Fruit fly (Drosophila melanogaster) whole organism, embryonic: ENCODE results near the gene mthl14.
A peak's percentile ranks its signal among the peaks of the same experiment; 100 is the strongest.

Experiments used
- Abd-B ChIP-seq: fragments of 200-800 bp; sonication (Bioruptor generic); optimal IDR thresholded peaks from 2 replicates; lab custom pipeline; 2018; ENCODE audit warnings: missing biosample characterization, mild to moderate bottlenecking, missing genetic modification characterization, moderate library complexity
- Ada2b ChIP-seq: fragments of 200-800 bp; sonication (Bioruptor generic); IDR thresholded peaks from 2 replicates; pipeline ENCODE4 v1.3.6; 2022; ENCODE audit warnings: missing biosample characterization, missing genetic modification characterization
- Atf3 ChIP-seq: fragments of 200-800 bp; sonication (Bioruptor generic); optimal IDR thresholded peaks from 3 replicates; lab custom pipeline; 2016; ENCODE audit warnings: missing biosample characterization, missing genetic modification characterization
- CG11093 ChIP-seq: fragments of 200-800 bp; sonication (Bioruptor generic); IDR thresholded peaks from 3 replicates; pipeline ENCODE4 v1.3.6; 2022; ENCODE audit warnings: missing biosample characterization, missing genetic modification characterization
- CG11398 ChIP-seq: fragments of 200-800 bp; sonication (Bioruptor generic); optimal IDR thresholded peaks from 2 replicates; lab custom pipeline; 2016; ENCODE audit warnings: missing biosample characterization, missing genetic modification characterization
- CG11560 ChIP-seq: fragments of 200-800 bp; sonication (Bioruptor generic); IDR thresholded peaks from 3 replicates; pipeline ENCODE4 v1.3.6; 2022; ENCODE audit warnings: missing biosample characterization, missing genetic modification characterization
- CG13123 ChIP-seq: fragments of 200-800 bp; sonication (Bioruptor generic); optimal IDR thresholded peaks from 2 replicates; lab custom pipeline; 2016; ENCODE audit warnings: missing biosample characterization, missing genetic modification characterization
- CG13624 ChIP-seq: fragments of 200-800 bp; sonication (Bioruptor generic); optimal IDR thresholded peaks from 2 replicates; lab custom pipeline; 2016; ENCODE audit warnings: missing biosample characterization, missing genetic modification characterization
- CG14050 ChIP-seq: fragments of 200-800 bp; sonication (Bioruptor generic); IDR thresholded peaks from 3 replicates; pipeline ENCODE4 v1.3.6; 2022; ENCODE audit warnings: missing biosample characterization, missing genetic modification characterization
- CG14710 ChIP-seq: fragments of 200-800 bp; sonication (Bioruptor generic); optimal IDR thresholded peaks from 3 replicates; lab custom pipeline; 2019; ENCODE audit warnings: missing biosample characterization, mild to moderate bottlenecking, missing genetic modification characterization, moderate library complexity
- CG14965 ChIP-seq: fragments of 200-800 bp; sonication (Bioruptor generic); optimal IDR thresholded peaks from 2 replicates; lab custom pipeline; 2016; ENCODE audit warnings: missing biosample characterization, missing genetic modification characterization, borderline replicate concordance
- CG15269 ChIP-seq: fragments of 200-800 bp; sonication (Bioruptor generic); optimal IDR thresholded peaks from 2 replicates; lab custom pipeline; 2018; ENCODE audit warnings: missing biosample characterization, mild to moderate bottlenecking, missing genetic modification characterization, moderate library complexity
- CG17186 ChIP-seq: fragments of 200-800 bp; sonication (Bioruptor generic); optimal IDR thresholded peaks from 3 replicates; lab custom pipeline; 2017; ENCODE audit warnings: missing biosample characterization, missing genetic modification reagents, missing genetic modification characterization
- CG3281 ChIP-seq: fragments of 200-800 bp; sonication (Bioruptor generic); optimal IDR thresholded peaks from 3 replicates; lab custom pipeline; 2017; ENCODE audit warnings: missing biosample characterization, mild to moderate bottlenecking, missing genetic modification characterization
- CG3407 ChIP-seq: fragments of 200-800 bp; sonication (Bioruptor generic); optimal IDR thresholded peaks from 2 replicates; lab custom pipeline; 2018; ENCODE audit warnings: missing biosample characterization, mild to moderate bottlenecking, missing genetic modification characterization
- CG6254 ChIP-seq: fragments of 200-800 bp; sonication (Bioruptor generic); optimal IDR thresholded peaks from 3 replicates; lab custom pipeline; 2017; ENCODE audit warnings: mild to moderate bottlenecking, missing biosample characterization, missing genetic modification reagents, missing genetic modification characterization
- CG6765 ChIP-seq: fragments of 200-800 bp; sonication (Bioruptor generic); optimal IDR thresholded peaks from 3 replicates; lab custom pipeline; 2017; ENCODE audit warnings: missing biosample characterization, mild to moderate bottlenecking, missing genetic modification characterization
- CG6854 ChIP-seq: fragments of 200-800 bp; sonication (Bioruptor generic); optimal IDR thresholded peaks from 3 replicates; lab custom pipeline; 2017; ENCODE audit warnings: missing biosample characterization, mild to moderate bottlenecking, missing genetic modification characterization
- CG8281 ChIP-seq: fragments of 200-800 bp; sonication (Bioruptor generic); optimal IDR thresholded peaks from 2 replicates; lab custom pipeline; 2018; ENCODE audit warnings: missing biosample characterization, mild to moderate bottlenecking, missing genetic modification characterization, moderate library complexity
- CG9797 ChIP-seq: fragments of 200-800 bp; sonication (Bioruptor generic); optimal IDR thresholded peaks from 3 replicates; lab custom pipeline; 2018; ENCODE audit warnings: missing biosample characterization, mild to moderate bottlenecking, missing genetic modification characterization
- Chrac-16 ChIP-seq: fragments of 200-800 bp; sonication (Bioruptor generic); optimal IDR thresholded peaks from 3 replicates; lab custom pipeline; 2016; ENCODE audit warnings: missing biosample characterization, missing genetic modification characterization
- CrebB ChIP-seq: fragments of 200-800 bp; sonication (Bioruptor generic); optimal IDR thresholded peaks from 3 replicates; lab custom pipeline; 2018; ENCODE audit warnings: missing biosample characterization, mild to moderate bottlenecking, missing genetic modification characterization
- NC2β ChIP-seq: fragments of 200-800 bp; sonication (Bioruptor generic); optimal IDR thresholded peaks from 2 replicates; lab custom pipeline; 2016; ENCODE audit warnings: missing biosample characterization, missing genetic modification characterization
- NFAT ChIP-seq: fragments of 200-800 bp; sonication (Bioruptor generic); IDR thresholded peaks from 2 replicates; pipeline ENCODE4 v1.3.6; 2022; ENCODE audit warnings: missing biosample characterization, missing genetic modification characterization
- Stat92E ChIP-seq, 3 experiments: fragments of >200 bp in 2 of 3; fragments of 200-800 bp in 1 of 3; sonication (Bioruptor generic) in 1 of 3; optimal IDR thresholded peaks; 2 replicates each; lab custom pipeline; 2017 to 2019; ENCODE audit warnings: missing biosample characterization in 3 of 3, missing genetic modification characterization in 3 of 3, mild to moderate bottlenecking in 1 of 3, moderate library complexity in 1 of 3
- cad ChIP-seq: fragments of >200 bp; optimal IDR thresholded peaks from 2 replicates; lab custom pipeline; 2017; ENCODE audit warnings: missing biosample characterization, missing genetic modification characterization
- ci ChIP-seq: fragments of 200-800 bp; sonication (Bioruptor generic); IDR thresholded peaks from 3 replicates; pipeline ENCODE4 v1.3.6; 2022; ENCODE audit warnings: missing biosample characterization, missing genetic modification characterization
- crol ChIP-seq: fragments of 200-800 bp; sonication (Bioruptor generic); IDR thresholded peaks from 2 replicates; pipeline ENCODE4 v1.3.6; 2022; ENCODE audit warnings: missing biosample characterization, missing genetic modification characterization
- cwo ChIP-seq: fragments of 200-800 bp; sonication (Bioruptor generic); optimal IDR thresholded peaks from 3 replicates; lab custom pipeline; 2017; ENCODE audit warnings: missing biosample characterization, missing genetic modification characterization, mild to moderate bottlenecking, moderate library complexity, missing genetic modification reagents
- danr ChIP-seq: fragments of 200-800 bp; sonication (Bioruptor generic); IDR thresholded peaks from 2 replicates; pipeline ENCODE4 v1.3.6; 2022; ENCODE audit warnings: missing biosample characterization, missing genetic modification characterization
- dimm ChIP-seq: fragments of 200-800 bp; sonication (Bioruptor generic); IDR thresholded peaks from 2 replicates; pipeline ENCODE4 v1.3.6; 2022; ENCODE audit warnings: missing biosample characterization, missing genetic modification characterization
- eve ChIP-seq, 2 experiments: fragments of >200 bp; optimal IDR thresholded peaks; 2 replicates each; lab custom pipeline; 2017; ENCODE audit warnings: missing biosample characterization in 2 of 2, missing genetic modification characterization in 2 of 2
- fd96Cb ChIP-seq: fragments of 200-800 bp; sonication (Bioruptor generic); optimal IDR thresholded peaks from 2 replicates; lab custom pipeline; 2018; ENCODE audit warnings: missing biosample characterization, mild to moderate bottlenecking, missing genetic modification characterization, moderate library complexity
- gce ChIP-seq: fragments of 200-800 bp; sonication (Bioruptor generic); IDR thresholded peaks from 3 replicates; pipeline ENCODE4 v1.3.6; 2022; ENCODE audit warnings: missing biosample characterization, missing genetic modification characterization
- gsb ChIP-seq: fragments of 200-800 bp; sonication (Bioruptor generic); IDR thresholded peaks from 2 replicates; pipeline ENCODE4 v1.3.6; 2022; ENCODE audit warnings: missing biosample characterization, missing genetic modification characterization
- hkb ChIP-seq, 2 experiments: fragments of 200-800 bp in 1 of 2; fragments of >200 bp in 1 of 2; sonication (Bioruptor generic) in 1 of 2; IDR thresholded peaks in 1 of 2; optimal IDR thresholded peaks in 1 of 2; 2 replicates each; pipeline versions ENCODE4 v1.3.6 to Lab custom; 2017 to 2022; ENCODE audit warnings: missing biosample characterization in 1 of 2, missing genetic modification characterization in 1 of 2
- jumu ChIP-seq: fragments of 200-800 bp; sonication (Bioruptor generic); optimal IDR thresholded peaks from 3 replicates; lab custom pipeline; 2016; ENCODE audit warnings: missing biosample characterization, missing genetic modification characterization
- lab ChIP-seq: fragments of 200-800 bp; sonication (Bioruptor generic); optimal IDR thresholded peaks from 3 replicates; lab custom pipeline; 2017; ENCODE audit warnings: missing biosample characterization, missing genetic modification characterization, mild to moderate bottlenecking, moderate library complexity, missing genetic modification reagents
- lbe ChIP-seq: fragments of 200-800 bp; sonication (Bioruptor generic); optimal IDR thresholded peaks from 2 replicates; lab custom pipeline; 2016; ENCODE audit warnings: missing biosample characterization, mild to moderate bottlenecking, missing genetic modification characterization
- mam ChIP-seq: fragments of 200-800 bp; sonication (Bioruptor generic); optimal IDR thresholded peaks from 3 replicates; lab custom pipeline; 2016; ENCODE audit warnings: missing biosample characterization, missing genetic modification characterization
- p53 ChIP-seq: fragments of 200-800 bp; sonication (Bioruptor generic); optimal IDR thresholded peaks from 2 replicates; lab custom pipeline; 2016; ENCODE audit warnings: missing biosample characterization, missing genetic modification characterization
- pho ChIP-seq: fragments of 200-800 bp; sonication (Bioruptor generic); optimal IDR thresholded peaks from 2 replicates; lab custom pipeline; 2016; ENCODE audit warnings: missing biosample characterization, missing genetic modification characterization
- pita ChIP-seq: fragments of 200-800 bp; sonication (Bioruptor generic); optimal IDR thresholded peaks from 2 replicates; lab custom pipeline; 2017; ENCODE audit warnings: missing biosample characterization, mild to moderate bottlenecking, missing genetic modification characterization
- run ChIP-seq: fragments of 200-800 bp; sonication (Bioruptor generic); optimal IDR thresholded peaks from 3 replicates; lab custom pipeline; 2018; ENCODE audit warnings: missing biosample characterization, mild to moderate bottlenecking, missing genetic modification characterization
- salm ChIP-seq: fragments of 200-800 bp; sonication (Bioruptor generic); optimal IDR thresholded peaks from 2 replicates; lab custom pipeline; 2018; ENCODE audit warnings: missing biosample characterization, mild to moderate bottlenecking, missing genetic modification characterization
- sd ChIP-seq: fragments of 200-800 bp; sonication (Bioruptor generic); optimal IDR thresholded peaks from 3 replicates; lab custom pipeline; 2018; ENCODE audit warnings: missing biosample characterization, mild to moderate bottlenecking, missing genetic modification characterization, moderate library complexity
- sob ChIP-seq: fragments of 200-800 bp; sonication (Bioruptor generic); IDR thresholded peaks from 2 replicates; pipeline ENCODE4 v1.3.6; 2022; ENCODE audit warnings: missing biosample characterization, missing genetic modification characterization
- tx ChIP-seq: fragments of 200-800 bp; sonication (Bioruptor generic); optimal IDR thresholded peaks from 2 replicates; lab custom pipeline; 2016; ENCODE audit warnings: missing biosample characterization, missing genetic modification characterization
- zen ChIP-seq: fragments of 200-800 bp; sonication (Bioruptor generic); optimal IDR thresholded peaks from 3 replicates; lab custom pipeline; 2018; ENCODE audit warnings: missing biosample characterization, mild to moderate bottlenecking, missing genetic modification characterization, moderate library complexity

Gene mthl14

dm6 chr3L:247482-248225 lies at the start of gene mthl14:
TSS of gene mthl14 (plus strand) at chr3L:247491.
- TF ChIP-seq NFAT (no peak), run (tag; lab: Kevin White, UChicago) (no peak), fd96Cb (no peak), gce (GFP tag; lab: Robert Waterston, UW) (no peak), danr (GFP tag; lab: Robert Waterston, UW) (no peak), cad (GFP tag; lab: Kevin White, UChicago) (no peak), Ada2b (GFP tag; lab: Robert Waterston, UW) (no peak), jumu (GFP tag; lab: Kevin White, UChicago) (no peak), sob (GFP tag; lab: Robert Waterston, UW) (no peak), sd (tag; lab: Kevin White, UChicago) (peak; percentile 97), p53 (no peak), gsb (GFP tag; lab: Robert Waterston, UW) (no peak), CG8281 (tag; lab: Kevin White, UChicago) (no peak), CrebB (tag; lab: Kevin White, UChicago) (no peak), CG3281 (GFP tag; lab: Kevin White, UChicago) (peak; percentile 1), CG17186 (no peak), Chrac-16 (no peak), CG6254 (GFP tag; lab: Kevin White, UChicago) (no peak), Stat92E (GFP tag; optimal IDR thresholded peaks at IDR 0.05; lab: Kevin White, UChicago) (no peak), crol (GFP tag; lab: Robert Waterston, UW) (no peak), mam (GFP tag; lab: Kevin White, UChicago) (no peak), pho (GFP tag; lab: Kevin White, UChicago) (no peak), CG9797 (GFP tag; lab: Kevin White, UChicago) (no peak), salm (tag; lab: Kevin White, UChicago) (no peak), CG15269 (tag; lab: Kevin White, UChicago) (no peak), hkb (optimal IDR thresholded peaks at IDR 0.05; lab: Kevin White, UChicago) (no peak), hkb (GFP tag; IDR thresholded peaks at IDR 0.05; lab: Robert Waterston, UW) (no peak), CG13123 (GFP tag; lab: Kevin White, UChicago) (no peak), CG14050 (GFP tag; lab: Robert Waterston, UW) (no peak), Abd-B (no peak), zen (tag; lab: Kevin White, UChicago) (no peak), CG11560 (tag; lab: Robert Waterston, UW) (no peak), tx (GFP tag; lab: Kevin White, UChicago) (no peak), lbe (GFP tag; lab: Kevin White, UChicago) (no peak), ci (GFP tag; lab: Robert Waterston, UW) (no peak), lab (GFP tag; lab: Kevin White, UChicago) (no peak), CG13624 (GFP tag; lab: Kevin White, UChicago) (no peak), pita (GFP tag; lab: Kevin White, UChicago) (no peak), CG11093 (GFP tag; lab: Robert Waterston, UW) (no peak), CG11398 (no peak), Atf3 (GFP tag; lab: Kevin White, UChicago) (no peak), CG14965 (GFP tag; lab: Kevin White, UChicago) (no peak), CG3407 (no peak), NC2β (GFP tag; lab: Kevin White, UChicago) (peak; percentile 11), eve (GFP tag; optimal IDR thresholded peaks at IDR 0.05; lab: Kevin White, UChicago) (peak in 1 of 2 experiments; percentile 51), CG6765 (no peak), dimm (GFP tag; lab: Robert Waterston, UW) (no peak), CG6854 (GFP tag; lab: Kevin White, UChicago) (no peak), cwo (GFP tag; lab: Kevin White, UChicago) (no peak), CG14710 (no peak)
